Fruit fly (Drosophila melanogaster) S2 (cell line): ENCODE data around the gene Ada.
A peak's percentile ranks its signal among the peaks of the same experiment; 100 is the strongest.

Source experiments
- CG8478 ChIP-seq: fragments of >200 bp; optimal IDR thresholded peaks from 2 replicates; lab custom pipeline; 2018
- CTCF ChIP-seq, 2 experiments: fragments of >200 bp; optimal IDR thresholded peaks; 2 replicates each; lab custom pipeline; 2018

DNA sequence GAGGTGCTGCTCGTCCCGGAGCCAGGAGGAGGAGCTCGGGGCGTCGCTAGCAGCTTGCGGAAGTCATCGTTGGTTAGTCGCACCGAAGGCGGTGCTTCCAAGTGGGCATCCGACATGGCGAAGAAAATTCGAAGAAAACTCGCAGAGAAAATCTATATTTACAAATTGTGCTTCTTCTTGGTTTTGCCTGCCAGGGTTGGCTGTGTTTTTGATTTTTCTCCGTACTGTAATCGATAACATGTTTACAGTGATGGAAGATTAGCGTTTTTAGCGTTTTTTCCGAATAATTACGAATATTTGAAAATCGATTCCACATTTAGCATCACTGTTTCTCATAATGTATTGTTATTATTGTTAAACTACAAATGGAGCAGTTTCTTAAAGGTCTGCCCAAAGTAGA lies at the start of gene Ada, which contains the start of gene beag:
- TF ChIP-seq CTCF (optimal IDR thresholded peaks at IDR 0.05; lab: Kevin White, UChicago) (peak in 1 of 2 experiments; percentile 12), CG8478 (lab: Kevin White, UChicago) (no peak)
